Worm (Caenorhabditis elegans) whole organism, late embryonic: ENCODE data around the gene Y46E12A.5.

Experiments used
- hlh-30 ChIP-seq: sonication (generic microtip); optimal IDR thresholded peaks from 2 replicates; lab custom pipeline; 2017; ENCODE audit warnings: antibody characterized with exemption, missing genetic modification characterization, missing compliant biosample characterization; ENCODE audit not compliant: insufficient read depth
- hlh-8 ChIP-seq: sonication (generic microtip); optimal IDR thresholded peaks from 2 replicates; lab custom pipeline; 2016; ENCODE audit warnings: missing genotype, missing genetic modification characterization, missing compliant biosample characterization
- pha-4 ChIP-seq: fragments of 150-350 bp; optimal IDR thresholded peaks from 2 replicates; lab custom pipeline; 2018; ENCODE audit warnings: missing biosample characterization, missing genetic modification reagents, missing genetic modification characterization
- pros-1 ChIP-seq: fragments of 150-350 bp; optimal IDR thresholded peaks from 2 replicates; lab custom pipeline; 2014; ENCODE audit warnings: missing biosample characterization, missing genetic modification reagents, missing genetic modification characterization
- tbx-2 ChIP-seq: sonication (generic microtip); optimal IDR thresholded peaks from 2 replicates; lab custom pipeline; 2016; ENCODE audit warnings: missing genetic modification characterization, missing compliant biosample characterization

DNA sequence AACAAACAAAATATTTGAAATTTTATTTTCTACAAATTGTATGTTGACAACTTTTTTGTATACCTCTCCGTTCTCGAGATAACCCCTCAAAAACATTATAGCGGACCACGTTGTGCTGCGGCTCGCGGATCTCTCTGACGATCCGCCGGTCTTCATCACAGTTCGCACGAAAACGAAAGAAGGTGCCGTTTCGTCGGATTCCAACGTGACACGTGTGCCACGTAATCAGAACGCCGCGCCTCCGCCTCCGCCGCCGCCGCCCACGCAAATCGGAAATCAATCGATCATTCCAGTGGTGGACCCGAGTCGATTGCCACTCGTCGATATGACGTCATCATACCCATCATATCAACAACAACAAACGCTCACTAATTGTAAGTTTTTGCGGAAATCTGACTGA, 41.4 kb upstream of the Y46E12A.5 start:
- TF ChIP-seq pros-1 (tag; lab: Kevin White, UChicago) (no peak), hlh-8 (tag; lab: Kevin White, UChicago) (no peak), pha-4 (tag; lab: Kevin White, UChicago) (no peak), tbx-2 (tag; lab: Kevin White, UChicago) (no peak), hlh-30 (tag; lab: Kevin White, UChicago) (no peak)
